Fruit fly (Drosophila melanogaster) whole organism, embryonic: Measurements from ENCODE around the gene CG34301.
A peak's percentile ranks its signal among the peaks of the same experiment; 100 is the strongest.

Experiments
- Bgb ChIP-seq: fragments of 200-800 bp; sonication (Bioruptor generic); IDR thresholded peaks from 2 replicates; pipeline ENCODE4 v1.3.6; 2022; ENCODE audit warnings: missing biosample characterization, missing genetic modification characterization; ENCODE audit not compliant: partially characterized antibody
- CG10321 ChIP-seq: fragments of 200-800 bp; sonication (Bioruptor generic); IDR thresholded peaks from 2 replicates; pipeline ENCODE4 v1.3.6; 2022; ENCODE audit warnings: missing biosample characterization, missing genetic modification characterization
- CG11504 ChIP-seq: fragments of 200-800 bp; sonication (Bioruptor generic); optimal IDR thresholded peaks from 3 replicates; lab custom pipeline; 2019; ENCODE audit warnings: missing biosample characterization, mild to moderate bottlenecking, missing genetic modification characterization, moderate library complexity
- CG12104 ChIP-seq: fragments of 200-800 bp; sonication (Bioruptor generic); optimal IDR thresholded peaks from 3 replicates; lab custom pipeline; 2016; ENCODE audit warnings: missing biosample characterization, missing genetic modification characterization
- CG12236 ChIP-seq: fragments of 200-800 bp; sonication (Bioruptor generic); optimal IDR thresholded peaks from 2 replicates; lab custom pipeline; 2016; ENCODE audit warnings: missing biosample characterization, missing genetic modification characterization
- CG1233 ChIP-seq: fragments of 200-800 bp; sonication (Bioruptor generic); optimal IDR thresholded peaks from 4 replicates; lab custom pipeline; 2018; ENCODE audit warnings: missing biosample characterization, mild to moderate bottlenecking, missing genetic modification characterization
- CG12391 ChIP-seq: fragments of 200-800 bp; sonication (Bioruptor generic); optimal IDR thresholded peaks from 3 replicates; lab custom pipeline; 2018; ENCODE audit warnings: missing biosample characterization, mild to moderate bottlenecking, missing genetic modification characterization, moderate library complexity
- CG15011 ChIP-seq: fragments of 200-800 bp; sonication (Bioruptor generic); optimal IDR thresholded peaks from 3 replicates; lab custom pipeline; 2018; ENCODE audit warnings: missing biosample characterization, mild to moderate bottlenecking, missing genetic modification characterization
- CG15073 ChIP-seq: fragments of 200-800 bp; sonication (Bioruptor generic); optimal IDR thresholded peaks from 2 replicates; lab custom pipeline; 2016; ENCODE audit warnings: missing biosample characterization, missing genetic modification characterization
- CG16813 ChIP-seq: fragments of 200-800 bp; sonication (Bioruptor generic); IDR thresholded peaks from 3 replicates; pipeline ENCODE4 v1.3.6; 2022; ENCODE audit warnings: missing biosample characterization, missing genetic modification characterization; ENCODE audit not compliant: partially characterized antibody
- CG31224 ChIP-seq: fragments of 200-800 bp; sonication (Bioruptor generic); IDR thresholded peaks from 2 replicates; pipeline ENCODE4 v1.3.6; 2022; ENCODE audit warnings: missing biosample characterization, missing genetic modification characterization
- CG31441 ChIP-seq: fragments of 200-800 bp; sonication (Bioruptor generic); IDR thresholded peaks from 2 replicates; pipeline ENCODE4 v1.3.6; 2022; ENCODE audit warnings: missing biosample characterization, missing genetic modification characterization
- CG34376 ChIP-seq: fragments of 200-800 bp; sonication (Bioruptor generic); optimal IDR thresholded peaks from 2 replicates; lab custom pipeline; 2018; ENCODE audit warnings: missing biosample characterization, mild to moderate bottlenecking, missing genetic modification characterization
- CG42726 ChIP-seq: fragments of 200-800 bp; sonication (Bioruptor generic); IDR thresholded peaks from 2 replicates; pipeline ENCODE4 v1.3.6; 2022; ENCODE audit warnings: missing biosample characterization, missing genetic modification characterization; ENCODE audit not compliant: partially characterized antibody
- CG4328 ChIP-seq: fragments of 200-800 bp; sonication (Bioruptor generic); optimal IDR thresholded peaks from 3 replicates; lab custom pipeline; 2017; ENCODE audit warnings: missing biosample characterization, missing genetic modification reagents, missing genetic modification characterization
- CG4404 ChIP-seq: fragments of 200-800 bp; sonication (Bioruptor generic); IDR thresholded peaks from 2 replicates; pipeline ENCODE4 v1.3.6; 2022; ENCODE audit warnings: missing biosample characterization, missing genetic modification characterization
- CG4854 ChIP-seq: fragments of 200-800 bp; sonication (Bioruptor generic); optimal IDR thresholded peaks from 2 replicates; lab custom pipeline; 2016; ENCODE audit warnings: missing biosample characterization, missing genetic modification characterization, inconsistent platforms
- CG6175 ChIP-seq: fragments of 200-800 bp; sonication (Bioruptor generic); IDR thresholded peaks from 3 replicates; pipeline ENCODE4 v1.3.6; 2022; ENCODE audit warnings: missing biosample characterization, missing genetic modification characterization
- CG6654 ChIP-seq: fragments of 200-800 bp; sonication (Bioruptor generic); optimal IDR thresholded peaks from 2 replicates; lab custom pipeline; 2017; ENCODE audit warnings: missing biosample characterization, mild to moderate bottlenecking, missing genetic modification characterization
- CG6683 ChIP-seq: fragments of 200-800 bp; sonication (Bioruptor generic); optimal IDR thresholded peaks from 2 replicates; lab custom pipeline; 2017; ENCODE audit warnings: missing biosample characterization, mild to moderate bottlenecking, missing genetic modification characterization, missing genetic modification reagents
- CG7271 ChIP-seq: fragments of 200-800 bp; sonication (Bioruptor generic); optimal IDR thresholded peaks from 2 replicates; lab custom pipeline; 2018; ENCODE audit warnings: missing biosample characterization, mild to moderate bottlenecking, missing genetic modification characterization, moderate library complexity
- CG8765 ChIP-seq: fragments of 200-800 bp; sonication (Bioruptor generic); IDR thresholded peaks from 2 replicates; pipeline ENCODE4 v1.3.6; 2022; ENCODE audit warnings: missing biosample characterization, missing genetic modification characterization
- CG8924 ChIP-seq: fragments of 200-800 bp; optimal IDR thresholded peaks from 3 replicates; lab custom pipeline; 2019; ENCODE audit warnings: missing biosample characterization, mild to moderate bottlenecking, missing genetic modification characterization, moderate library complexity
- CHES-1-like ChIP-seq: fragments of 200-800 bp; sonication (Bioruptor generic); optimal IDR thresholded peaks from 2 replicates; lab custom pipeline; 2016; ENCODE audit warnings: missing biosample characterization, missing genetic modification characterization
- E2f2 ChIP-seq: fragments of 200-800 bp; sonication (Bioruptor generic); IDR thresholded peaks from 2 replicates; pipeline ENCODE4 v1.3.6; 2022; ENCODE audit warnings: missing biosample characterization, missing genetic modification characterization
- Eip74EF ChIP-seq, 2 experiments: fragments of 200-800 bp in 1 of 2; fragments of >200 bp in 1 of 2; sonication (Bioruptor generic) in 1 of 2; optimal IDR thresholded peaks; 2 replicates each; lab custom pipeline; 2017 to 2019; ENCODE audit warnings: missing biosample characterization in 2 of 2, missing genetic modification characterization in 2 of 2, mild to moderate bottlenecking in 1 of 2, moderate library complexity in 1 of 2
- Ets97D ChIP-seq: fragments of 200-800 bp; sonication (Bioruptor generic); optimal IDR thresholded peaks from 3 replicates; lab custom pipeline; 2016; ENCODE audit warnings: missing biosample characterization, missing genetic modification characterization
- HLHmδ ChIP-seq: fragments of 200-800 bp; sonication (Bioruptor generic); optimal IDR thresholded peaks from 2 replicates; lab custom pipeline; 2018; ENCODE audit warnings: missing biosample characterization, mild to moderate bottlenecking, missing genetic modification characterization, moderate library complexity
- HmgZ ChIP-seq: fragments of 200-800 bp; sonication (Bioruptor generic); optimal IDR thresholded peaks from 2 replicates; lab custom pipeline; 2018; ENCODE audit warnings: missing biosample characterization, mild to moderate bottlenecking, missing genetic modification characterization
- Hsf ChIP-seq: fragments of 200-800 bp; sonication (Bioruptor generic); optimal IDR thresholded peaks from 3 replicates; lab custom pipeline; 2016; ENCODE audit warnings: missing biosample characterization, missing genetic modification characterization
- MESR4 ChIP-seq: fragments of 200-800 bp; sonication (Bioruptor generic); optimal IDR thresholded peaks from 2 replicates; lab custom pipeline; 2018; ENCODE audit warnings: missing biosample characterization, mild to moderate bottlenecking, missing genetic modification characterization, moderate library complexity
- NC2α ChIP-seq: fragments of 200-800 bp; sonication (Bioruptor generic); optimal IDR thresholded peaks from 2 replicates; lab custom pipeline; 2016; ENCODE audit warnings: missing biosample characterization, missing genetic modification characterization
- Taf1 ChIP-seq: fragments of 200-800 bp; sonication (Bioruptor generic); IDR thresholded peaks from 2 replicates; pipeline ENCODE4 v1.3.6; 2022; ENCODE audit warnings: missing biosample characterization, missing genetic modification characterization
- ab ChIP-seq: fragments of 200-800 bp; sonication (Bioruptor generic); optimal IDR thresholded peaks from 2 replicates; lab custom pipeline; 2016; ENCODE audit warnings: missing biosample characterization, missing genetic modification characterization
- aop ChIP-seq: fragments of 200-800 bp; sonication (Bioruptor generic); IDR thresholded peaks from 2 replicates; pipeline ENCODE4 v1.3.6; 2022; ENCODE audit warnings: missing biosample characterization, missing genetic modification characterization
- az2 ChIP-seq: fragments of 200-800 bp; sonication (Bioruptor generic); optimal IDR thresholded peaks from 3 replicates; lab custom pipeline; 2016; ENCODE audit warnings: missing biosample characterization, missing genetic modification characterization
- dpn ChIP-seq, 2 experiments: fragments of 200-800 bp; sonication (Bioruptor generic); optimal IDR thresholded peaks; 3 replicates each; lab custom pipeline; 2016; ENCODE audit warnings: missing biosample characterization in 2 of 2, missing genetic modification characterization in 2 of 2
- en ChIP-seq: fragments of 200-800 bp; sonication (Bioruptor generic); optimal IDR thresholded peaks from 2 replicates; lab custom pipeline; 2016; ENCODE audit warnings: missing biosample characterization, missing genetic modification characterization
- hbn ChIP-seq: fragments of 200-800 bp; sonication (Bioruptor generic); IDR thresholded peaks from 2 replicates; pipeline ENCODE4 v1.3.6; 2022; ENCODE audit warnings: missing biosample characterization, missing genetic modification characterization; ENCODE audit not compliant: partially characterized antibody
- jing ChIP-seq: fragments of 200-800 bp; sonication (Bioruptor generic); optimal IDR thresholded peaks from 2 replicates; lab custom pipeline; 2018; ENCODE audit warnings: missing biosample characterization, mild to moderate bottlenecking, missing genetic modification characterization
- pan ChIP-seq, 4 experiments: fragments of >200 bp in 3 of 4; fragments of 200-800 bp in 1 of 4; sonication (Bioruptor generic) in 1 of 4; optimal IDR thresholded peaks in 3 of 4; IDR thresholded peaks in 1 of 4; 2 replicates each; pipeline versions ENCODE4 v1.3.6 to Lab custom; 2017 to 2022; ENCODE audit warnings: missing biosample characterization in 2 of 4, missing genetic modification characterization in 2 of 4, mixed read lengths in 1 of 4
- run ChIP-seq: fragments of 200-800 bp; sonication (Bioruptor generic); optimal IDR thresholded peaks from 3 replicates; lab custom pipeline; 2018; ENCODE audit warnings: missing biosample characterization, mild to moderate bottlenecking, missing genetic modification characterization
- sens ChIP-seq: fragments of 200-800 bp; sonication (Bioruptor generic); peaks from one replicate; lab custom pipeline; 2016; ENCODE audit warnings: missing biosample characterization, missing genetic modification characterization
- sens-2 ChIP-seq: fragments of 200-800 bp; sonication (Bioruptor generic); IDR thresholded peaks from 2 replicates; pipeline ENCODE4 v1.3.6; 2022; ENCODE audit warnings: missing biosample characterization, missing genetic modification characterization
- seq ChIP-seq: fragments of 200-800 bp; sonication (Bioruptor generic); IDR thresholded peaks from 2 replicates; pipeline ENCODE4 v1.3.6; 2022; ENCODE audit warnings: missing biosample characterization, missing genetic modification characterization
- slbo ChIP-seq: fragments of 200-800 bp; sonication (Bioruptor generic); IDR thresholded peaks from 2 replicates; pipeline ENCODE4 v1.3.6; 2022; ENCODE audit warnings: missing biosample characterization, missing genetic modification characterization
- sug ChIP-seq: fragments of 200-800 bp; optimal IDR thresholded peaks from 2 replicates; lab custom pipeline; 2019; ENCODE audit warnings: missing biosample characterization, mild to moderate bottlenecking, missing genetic modification characterization, moderate library complexity
- tna ChIP-seq: fragments of 200-800 bp; sonication (Bioruptor generic); IDR thresholded peaks from 2 replicates; pipeline ENCODE4 v1.3.6; 2022; ENCODE audit warnings: missing biosample characterization, missing genetic modification characterization; ENCODE audit not compliant: partially characterized antibody
- wek ChIP-seq: fragments of 200-800 bp; sonication (Bioruptor generic); optimal IDR thresholded peaks from 3 replicates; lab custom pipeline; 2018; ENCODE audit warnings: missing biosample characterization, mild to moderate bottlenecking, missing genetic modification characterization, moderate library complexity

CG34301 gene

dm6 chr3R:8801126-8801762 is 28.0 kb downstream of the CG34301 start, which contains the start of the genes Pif1A, Pif1B and CCT7 (continued):
- TF ChIP-seq CG31441 (no peak), CG10321 (GFP tag; lab: Robert Waterston, UW) (no peak), run (tag; lab: Kevin White, UChicago) (no peak), HLHmδ (GFP tag; lab: Kevin White, UChicago) (no peak), CG42726 (peak; percentile 50; the same call in 1 of the 2 replicates), CG15073 (GFP tag; lab: Kevin White, UChicago) (no peak), dpn (GFP tag; optimal IDR thresholded peaks at IDR 0.05; lab: Kevin White, UChicago) (peak; percentile 25 to 45), CG11504 (tag; lab: Kevin White, UChicago) (peak; percentile 15), CG6175 (GFP tag; lab: Robert Waterston, UW) (no peak), CG6654 (GFP tag; lab: Kevin White, UChicago) (no peak), CG1233 (no peak), CG4404 (GFP tag; lab: Robert Waterston, UW) (no peak), tna (GFP tag; lab: Robert Waterston, UW) (peak; percentile 92), aop (GFP tag; lab: Robert Waterston, UW) (no peak), seq (GFP tag; lab: Robert Waterston, UW) (no peak), NC2α (GFP tag; lab: Kevin White, UChicago) (no peak), Eip74EF (GFP tag; optimal IDR thresholded peaks at IDR 0.05; lab: Kevin White, UChicago) (no peak), en (GFP tag; lab: Kevin White, UChicago) (no peak), jing (GFP tag; lab: Kevin White, UChicago) (no peak), CG31224 (no peak), CG15011 (GFP tag; lab: Kevin White, UChicago) (no peak), Ets97D (GFP tag; lab: Kevin White, UChicago) (peak; percentile 82), ab (GFP tag; lab: Kevin White, UChicago) (no peak), Taf1 (GFP tag; lab: Robert Waterston, UW) (no peak), CHES-1-like (GFP tag; lab: Kevin White, UChicago) (peak; percentile 69), CG4854 (GFP tag; lab: Kevin White, UChicago) (peak; percentile 2), sug (tag; lab: Kevin White, UChicago) (no peak), CG12236 (GFP tag; lab: Kevin White, UChicago) (no peak), hbn (GFP tag; lab: Robert Waterston, UW) (peak; percentile 95), CG12104 (GFP tag; lab: Kevin White, UChicago) (no peak), slbo (GFP tag; lab: Robert Waterston, UW) (peak; percentile 14; the same call in 1 of the 2 replicates), Hsf (GFP tag; lab: Kevin White, UChicago) (peak; percentile 35), CG12391 (tag; lab: Kevin White, UChicago) (peak; percentile 40), CG34376 (GFP tag; lab: Kevin White, UChicago) (peak; percentile 29), E2f2 (GFP tag; lab: Robert Waterston, UW) (peak; percentile 85), Bgb (GFP tag; lab: Robert Waterston, UW) (peak; percentile 92), CG16813 (GFP tag; lab: Robert Waterston, UW) (peak; percentile 93), CG7271 (tag; lab: Kevin White, UChicago) (no peak), CG6683 (no peak), wek (GFP tag; lab: Kevin White, UChicago) (no peak), pan (optimal IDR thresholded peaks at IDR 0.05; lab: Kevin White, UChicago) (no peak), pan (GFP tag; optimal IDR thresholded peaks at IDR 0.05 in 1 of 2, IDR thresholded peaks at IDR 0.05 in 1 of 2) (no peak), az2 (peak; percentile 3), CG8765 (GFP tag; lab: Robert Waterston, UW) (no peak), CG4328 (GFP tag; lab: Kevin White, UChicago) (no peak), sens-2 (GFP tag; lab: Robert Waterston, UW) (no peak), CG8924 (tag; lab: Kevin White, UChicago) (no peak), sens (GFP tag; lab: Kevin White, UChicago) (peak; percentile 66), MESR4 (GFP tag; lab: Kevin White, UChicago) (peak; percentile 66), HmgZ (tag; lab: Kevin White, UChicago) (peak; percentile 25)
